Worm (Caenorhabditis elegans): ENCODE results near the gene B0507.8.

DNA sequence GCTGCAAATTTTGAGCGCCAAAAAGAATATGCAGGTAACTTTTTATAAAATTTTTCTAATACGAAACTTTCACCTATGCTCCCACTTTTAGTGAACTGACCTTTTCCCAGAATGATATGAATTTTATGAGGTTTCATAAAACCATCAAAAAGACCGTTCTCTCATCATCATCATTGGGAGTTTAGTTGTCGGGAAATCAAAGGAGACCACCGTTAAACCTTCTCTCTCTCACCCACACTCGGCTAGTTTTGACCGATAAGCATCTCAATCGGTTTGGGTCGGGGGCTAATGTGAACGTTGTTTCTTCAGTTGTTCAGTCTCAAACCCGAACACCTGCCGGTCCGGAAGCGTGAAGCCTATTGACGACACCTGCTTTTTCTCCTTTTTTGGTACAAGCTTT, 33.5 kb upstream of the B0507.8 start:
- TF ChIP-seq flt-1 (GFP tag; IDR thresholded peaks at IDR 0.05) (no peak), ztf-29 (GFP tag; IDR thresholded peaks at IDR 0.05) (no peak), T22C8.4 (GFP tag; IDR thresholded peaks at IDR 0.05) (no peak), ztf-23 (GFP tag; IDR thresholded peaks at IDR 0.05) (no peak), tab-1 (GFP tag; IDR thresholded peaks at IDR 0.05) (no peak), klf-2 (GFP tag; conservative IDR thresholded peaks at IDR 0.05) (no peak)
